Worm (Caenorhabditis elegans) whole organism, late embryonic: ENCODE data around the gene nrf-6.

Source experiments
- F13H6.1 ChIP-seq: sonication (generic microtip); optimal IDR thresholded peaks from 2 replicates; lab custom pipeline; 2016; ENCODE audit warnings: missing genetic modification characterization, missing compliant biosample characterization
- dve-1 ChIP-seq: sonication (generic microtip); optimal IDR thresholded peaks from 2 replicates; lab custom pipeline; 2017; ENCODE audit warnings: antibody characterized with exemption, mild to moderate bottlenecking, missing genetic modification characterization, missing compliant biosample characterization
- ref-2 ChIP-seq: sonication (generic microtip); optimal IDR thresholded peaks from 2 replicates; lab custom pipeline; 2016; ENCODE audit warnings: missing genetic modification characterization, missing compliant biosample characterization
- rnt-1 ChIP-seq: sonication (generic microtip); optimal IDR thresholded peaks from 2 replicates; lab custom pipeline; 2016; ENCODE audit warnings: missing genetic modification characterization, missing compliant biosample characterization
- sdc-2 ChIP-seq: sonication (generic microtip); optimal IDR thresholded peaks from 2 replicates; lab custom pipeline; 2016; ENCODE audit warnings: missing genotype, missing genetic modification characterization, missing compliant biosample characterization
- syd-9 ChIP-seq: sonication (generic microtip); optimal IDR thresholded peaks from 2 replicates; lab custom pipeline; 2016; ENCODE audit warnings: mild to moderate bottlenecking, missing genetic modification characterization, moderate library complexity, missing compliant biosample characterization
- tbx-2 ChIP-seq: sonication (generic microtip); optimal IDR thresholded peaks from 2 replicates; lab custom pipeline; 2016; ENCODE audit warnings: missing genetic modification characterization, missing compliant biosample characterization
- unc-42 ChIP-seq: sonication (generic microtip); optimal IDR thresholded peaks from 2 replicates; lab custom pipeline; 2016; ENCODE audit warnings: missing genotype, missing genetic modification characterization, missing compliant biosample characterization

DNA sequence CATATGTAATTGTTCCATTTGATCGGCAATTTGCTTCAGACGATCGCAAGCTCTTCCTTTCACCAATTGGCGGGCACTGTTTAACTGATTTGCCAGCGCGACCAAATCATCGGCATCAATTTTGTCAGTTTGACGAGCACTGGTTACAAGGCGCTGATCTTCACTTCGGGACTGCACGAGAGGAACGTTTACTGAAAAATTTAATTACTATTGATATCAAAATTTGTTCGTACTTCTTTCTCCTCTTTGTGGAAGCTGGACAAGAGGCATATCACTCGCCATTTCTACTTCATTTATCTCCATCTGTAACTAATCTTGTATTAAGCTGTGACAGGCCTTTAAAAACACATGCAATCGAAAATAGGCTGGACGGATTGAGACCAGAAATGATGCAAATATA, 5.4 kb upstream of the nrf-6 start, which contains the start of gene C08B11.9:
- TF ChIP-seq F13H6.1 (tag; lab: Kevin White, UChicago) (no peak), dve-1 (no peak), unc-42 (no peak), syd-9 (tag; lab: Kevin White, UChicago) (no peak), ref-2 (tag; lab: Kevin White, UChicago) (no peak), rnt-1 (tag; lab: Kevin White, UChicago) (no peak), sdc-2 (tag; lab: Kevin White, UChicago) (no peak), tbx-2 (tag; lab: Kevin White, UChicago) (no peak)
